Fruit fly (Drosophila melanogaster): Measurements from ENCODE around the gene Burs.

The Burs gene

dm6 chr3R:21808622-21809347 lies 39.5 kb downstream of the Burs start (continued):
- TF ChIP-seq wek (GFP tag; optimal IDR thresholded peaks at IDR 0.05) = no peak
- TF ChIP-seq dysf (GFP tag; IDR thresholded peaks at IDR 0.05) = 0 out of 3 replicates have a peak, but pooled peaks have one; percentile 26
- TF ChIP-seq Side (GFP tag; optimal IDR thresholded peaks at IDR 0.05) = peak; percentile 0
- TF ChIP-seq lilli (GFP tag; optimal IDR thresholded peaks at IDR 0.05) = peak; percentile 55
- no peak for TF ChIP-seq grn (GFP tag; optimal IDR thresholded peaks at IDR 0.05)
- TF ChIP-seq CG12659 (GFP tag; optimal IDR thresholded peaks at IDR 0.05) = peak; percentile 4
- no peak for TF ChIP-seq CG4424 (GFP tag; optimal IDR thresholded peaks at IDR 0.05)
- no peak for TF ChIP-seq CG3726 (GFP tag; IDR thresholded peaks at IDR 0.05)
- peak; percentile 36; the same call in 1 of the 2 replicates for TF ChIP-seq Bgb (GFP tag; IDR thresholded peaks at IDR 0.05; ENCODE audit: partially characterized antibody)
- no peak for TF ChIP-seq CG8924 (tag; optimal IDR thresholded peaks at IDR 0.05)
- TF ChIP-seq Hr51 (GFP tag; optimal IDR thresholded peaks at IDR 0.05) = peak in 1 of 2 experiments; percentile 35
- no peak for TF ChIP-seq bcd (GFP tag; optimal IDR thresholded peaks at IDR 0.05)
- no peak for TF ChIP-seq bowl (GFP tag; IDR thresholded peaks at IDR 0.05)
- TF ChIP-seq Nf-YC (tag; optimal IDR thresholded peaks at IDR 0.05) = peak; percentile 28
- TF ChIP-seq pan (optimal IDR thresholded peaks at IDR 0.05) = no peak
- TF ChIP-seq pan (GFP tag; optimal IDR thresholded peaks at IDR 0.05 in 1 of 2, IDR thresholded peaks at IDR 0.05 in 1 of 2) = peak in 1 of 2 experiments; percentile 24
- no peak for TF ChIP-seq BEAF-32 (GFP tag; optimal IDR thresholded peaks at IDR 0.05)
- no peak for TF ChIP-seq CG5245 (GFP tag; optimal IDR thresholded peaks at IDR 0.05)
- no peak for TF ChIP-seq stwl (tag; optimal IDR thresholded peaks at IDR 0.05)
- TF ChIP-seq CG1603 (tag; optimal IDR thresholded peaks at IDR 0.05) = no peak
- no peak for TF ChIP-seq chn (GFP tag; optimal IDR thresholded peaks at IDR 0.05)
- no peak for TF ChIP-seq usp (GFP tag; optimal IDR thresholded peaks at IDR 0.05)
- no peak for TF ChIP-seq CG8944 (GFP tag; optimal IDR thresholded peaks at IDR 0.05)
- TF ChIP-seq dmrt11E (tag; optimal IDR thresholded peaks at IDR 0.05) = no peak
- peak; percentile 45 for TF ChIP-seq CG11504 (tag; optimal IDR thresholded peaks at IDR 0.05)
- TF ChIP-seq fd3F (GFP tag; optimal IDR thresholded peaks at IDR 0.05) = no peak
- no peak for TF ChIP-seq mld (GFP tag; IDR thresholded peaks at IDR 0.05; ENCODE audit: partially characterized antibody)
- TF ChIP-seq CG4617 (GFP tag; optimal IDR thresholded peaks at IDR 0.05; ENCODE audit: borderline replicate concordance) = no peak
- no peak for TF ChIP-seq Aef1 (GFP tag; IDR thresholded peaks at IDR 0.05)
- peak; percentile 50 for TF ChIP-seq CG2120 (GFP tag; optimal IDR thresholded peaks at IDR 0.05)
- TF ChIP-seq Drgx (GFP tag; IDR thresholded peaks at IDR 0.05) = no peak
- no peak for TF ChIP-seq CG6683 (GFP tag; optimal IDR thresholded peaks at IDR 0.05)
- TF ChIP-seq CG2678 (tag; optimal IDR thresholded peaks at IDR 0.05) = peak; percentile 54
- no peak for TF ChIP-seq CG33213 (GFP tag; optimal IDR thresholded peaks at IDR 0.05)
- TF ChIP-seq CG31388 (GFP tag; optimal IDR thresholded peaks at IDR 0.05) = no peak
- peak; percentile 57 for TF ChIP-seq Med (GFP tag)
- TF ChIP-seq chm (GFP tag; IDR thresholded peaks at IDR 0.05) = no peak
- TF ChIP-seq jumu (GFP tag; optimal IDR thresholded peaks at IDR 0.05) = no peak
- TF ChIP-seq Dp (GFP tag; optimal IDR thresholded peaks at IDR 0.05) = no peak
- TF ChIP-seq pnt (GFP tag; optimal IDR thresholded peaks at IDR 0.05) = no peak
- 0 out of 2 replicates have a peak, but pooled peaks have one; percentile 16 for TF ChIP-seq Rfx (GFP tag; IDR thresholded peaks at IDR 0.05)
- no peak for TF ChIP-seq CG11247 (GFP tag; IDR thresholded peaks at IDR 0.05)
- no peak for TF ChIP-seq nmo (GFP tag; optimal IDR thresholded peaks at IDR 0.05)
- TF ChIP-seq tx (GFP tag; optimal IDR thresholded peaks at IDR 0.05) = no peak
- no peak for TF ChIP-seq CG17568 (GFP tag; optimal IDR thresholded peaks at IDR 0.05)
- TF ChIP-seq ftz-f1 (GFP tag; optimal IDR thresholded peaks at IDR 0.05) = no peak
- no peak for TF ChIP-seq ind (GFP tag; optimal IDR thresholded peaks at IDR 0.05)
- no peak for TF ChIP-seq sim (GFP tag; IDR thresholded peaks at IDR 0.05)
- peak; percentile 63 for TF ChIP-seq CG31365 (tag; optimal IDR thresholded peaks at IDR 0.05)
- no peak for TF ChIP-seq CG10431 (GFP tag; optimal IDR thresholded peaks at IDR 0.05)
